Fruit fly (Drosophila melanogaster): ENCODE results near the gene CG12708.

DNA sequence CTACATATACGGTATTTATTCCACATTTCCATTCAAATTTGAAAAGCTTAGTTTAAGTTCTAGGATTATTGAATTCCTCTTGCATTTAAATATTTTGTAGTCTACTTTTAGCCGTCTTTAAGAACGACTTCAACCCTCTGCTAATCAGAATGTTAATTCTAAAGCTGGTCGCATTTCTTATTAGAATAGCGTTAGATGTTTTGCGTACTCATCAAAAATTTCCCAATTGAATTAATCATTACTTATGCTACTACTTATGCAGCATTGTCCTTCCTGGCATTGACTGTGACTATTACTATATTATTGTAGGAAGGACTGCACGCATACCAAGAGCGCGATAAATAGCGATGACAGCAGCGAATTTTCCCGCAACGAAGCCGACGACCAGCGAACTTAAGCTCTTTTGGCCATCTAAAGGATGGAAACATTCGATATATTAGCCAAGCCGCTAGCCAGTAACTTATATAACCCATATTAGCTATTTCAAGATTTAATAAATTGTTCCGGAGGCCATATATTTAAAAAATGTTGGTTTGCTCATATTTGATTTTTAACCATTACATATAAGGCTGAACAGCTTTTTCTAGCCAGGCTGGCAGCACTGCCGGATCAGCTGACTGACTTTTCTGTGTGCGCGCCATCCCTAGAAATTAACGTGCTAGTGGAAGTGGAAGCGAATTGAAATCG lies 21.7 kb downstream of the CG12708 start, which contains the start of gene CG8128:
- no peak for TF ChIP-seq CkIIα-i1 (GFP tag; IDR thresholded peaks at IDR 0.05)
- TF ChIP-seq CG15269 (tag; optimal IDR thresholded peaks at IDR 0.05) = no peak
- no peak for TF ChIP-seq Dfd (GFP tag; optimal IDR thresholded peaks at IDR 0.05)
